Fruit fly (Drosophila melanogaster) whole organism, embryonic: ENCODE results near the gene CG5390.
A peak's percentile ranks its signal among the peaks of the same experiment; 100 is the strongest.

Experiments used
- ATbp ChIP-seq: fragments of 200-800 bp; sonication (Bioruptor generic); optimal IDR thresholded peaks from 2 replicates; lab custom pipeline; 2017; ENCODE audit warnings: missing biosample characterization, mild to moderate bottlenecking, missing genetic modification characterization, missing genetic modification reagents
- CG11247 ChIP-seq: fragments of 200-800 bp; sonication (Bioruptor generic); IDR thresholded peaks from 2 replicates; pipeline ENCODE4 v1.3.6; 2022; ENCODE audit warnings: missing biosample characterization, missing genetic modification characterization
- CG11560 ChIP-seq: fragments of 200-800 bp; sonication (Bioruptor generic); IDR thresholded peaks from 3 replicates; pipeline ENCODE4 v1.3.6; 2022; ENCODE audit warnings: missing biosample characterization, missing genetic modification characterization
- CG12659 ChIP-seq: fragments of 200-800 bp; sonication (Bioruptor generic); optimal IDR thresholded peaks from 3 replicates; lab custom pipeline; 2017; ENCODE audit warnings: mild to moderate bottlenecking, missing biosample characterization, missing genetic modification reagents, missing genetic modification characterization
- CG12744 ChIP-seq: fragments of 200-800 bp; sonication (Bioruptor generic); optimal IDR thresholded peaks from 2 replicates; lab custom pipeline; 2016; ENCODE audit warnings: missing biosample characterization, missing genetic modification characterization
- CG14014 ChIP-seq: fragments of 200-800 bp; sonication (Bioruptor generic); IDR thresholded peaks from 2 replicates; pipeline ENCODE4 v1.3.6; 2022; ENCODE audit warnings: missing biosample characterization, missing genetic modification characterization
- CG15696 ChIP-seq: fragments of 200-800 bp; sonication (Bioruptor generic); optimal IDR thresholded peaks from 2 replicates; lab custom pipeline; 2019; ENCODE audit warnings: missing biosample characterization, mild to moderate bottlenecking, missing genetic modification characterization, moderate library complexity
- CG17568 ChIP-seq: fragments of 200-800 bp; sonication (Bioruptor generic); optimal IDR thresholded peaks from 2 replicates; lab custom pipeline; 2018; ENCODE audit warnings: missing biosample characterization, mild to moderate bottlenecking, missing genetic modification characterization, moderate library complexity
- CG1792 ChIP-seq: fragments of 200-800 bp; sonication (Bioruptor generic); optimal IDR thresholded peaks from 2 replicates; lab custom pipeline; 2016; ENCODE audit warnings: missing biosample characterization, missing genetic modification characterization
- CG18599 ChIP-seq: fragments of 200-800 bp; sonication (Bioruptor generic); optimal IDR thresholded peaks from 3 replicates; lab custom pipeline; 2017; ENCODE audit warnings: missing biosample characterization, missing genetic modification characterization, mild to moderate bottlenecking, moderate library complexity, missing genetic modification reagents
- CG2116 ChIP-seq: fragments of 200-800 bp; sonication (Bioruptor generic); optimal IDR thresholded peaks from 3 replicates; lab custom pipeline; 2018; ENCODE audit warnings: missing biosample characterization, mild to moderate bottlenecking, missing genetic modification characterization
- CG32532 ChIP-seq: fragments of 200-800 bp; sonication (Bioruptor generic); IDR thresholded peaks from 2 replicates; pipeline ENCODE4 v1.3.6; 2022; ENCODE audit warnings: missing biosample characterization, missing genetic modification characterization
- CG3838 ChIP-seq: fragments of 200-800 bp; sonication (Bioruptor generic); optimal IDR thresholded peaks from 3 replicates; lab custom pipeline; 2016; ENCODE audit warnings: missing biosample characterization, missing genetic modification characterization
- CG4282 ChIP-seq: fragments of 200-800 bp; sonication (Bioruptor generic); optimal IDR thresholded peaks from 2 replicates; lab custom pipeline; 2016; ENCODE audit warnings: missing biosample characterization, missing genetic modification characterization
- CG4730 ChIP-seq: fragments of 200-800 bp; sonication (Bioruptor generic); IDR thresholded peaks from 2 replicates; pipeline ENCODE4 v1.3.6; 2022; ENCODE audit warnings: missing biosample characterization, missing genetic modification characterization
- CG6272 ChIP-seq: fragments of 200-800 bp; sonication (Bioruptor generic); IDR thresholded peaks from 2 replicates; pipeline ENCODE4 v1.3.6; 2022; ENCODE audit warnings: missing biosample characterization, missing genetic modification characterization
- CG6689 ChIP-seq: fragments of 200-800 bp; sonication (Bioruptor generic); IDR thresholded peaks from 2 replicates; pipeline ENCODE4 v1.3.6; 2022; ENCODE audit warnings: missing biosample characterization, missing genetic modification characterization
- CG6765 ChIP-seq: fragments of 200-800 bp; sonication (Bioruptor generic); optimal IDR thresholded peaks from 3 replicates; lab custom pipeline; 2017; ENCODE audit warnings: missing biosample characterization, mild to moderate bottlenecking, missing genetic modification characterization
- CG8924 ChIP-seq: fragments of 200-800 bp; optimal IDR thresholded peaks from 3 replicates; lab custom pipeline; 2019; ENCODE audit warnings: missing biosample characterization, mild to moderate bottlenecking, missing genetic modification characterization, moderate library complexity
- CG9876 ChIP-seq: fragments of 200-800 bp; sonication (Bioruptor generic); optimal IDR thresholded peaks from 2 replicates; lab custom pipeline; 2016; ENCODE audit warnings: missing biosample characterization, missing genetic modification characterization
- CTCF ChIP-seq: fragments of 200-800 bp; sonication (Bioruptor generic); optimal IDR thresholded peaks from 2 replicates; lab custom pipeline; 2017; ENCODE audit warnings: missing biosample characterization, mild to moderate bottlenecking, missing genetic modification characterization, moderate library complexity
- Dbx ChIP-seq: fragments of 200-800 bp; sonication (Bioruptor generic); IDR thresholded peaks from 3 replicates; pipeline ENCODE4 v1.3.6; 2022; ENCODE audit warnings: missing biosample characterization, missing genetic modification characterization
- Ets65A ChIP-seq: fragments of 200-800 bp; sonication (Bioruptor generic); peaks from one replicate; lab custom pipeline; 2016; ENCODE audit warnings: missing biosample characterization, missing genetic modification characterization
- HmgD ChIP-seq: fragments of 200-800 bp; sonication (Bioruptor generic); optimal IDR thresholded peaks from 3 replicates; lab custom pipeline; 2016; ENCODE audit warnings: missing biosample characterization, missing genetic modification characterization
- Hmr ChIP-seq: fragments of 200-800 bp; sonication (Bioruptor generic); optimal IDR thresholded peaks from 3 replicates; lab custom pipeline; 2017; ENCODE audit warnings: mild to moderate bottlenecking, missing biosample characterization, missing genetic modification reagents, missing genetic modification characterization
- Hsf ChIP-seq: fragments of 200-800 bp; sonication (Bioruptor generic); optimal IDR thresholded peaks from 3 replicates; lab custom pipeline; 2016; ENCODE audit warnings: missing biosample characterization, missing genetic modification characterization
- Med ChIP-seq: fragments of 200-800 bp; sonication (Bioruptor generic); peaks from one replicate; lab custom pipeline; 2016; ENCODE audit warnings: missing biosample characterization, missing genetic modification characterization, mild to moderate bottlenecking, inconsistent platforms, moderate library complexity
- Myb ChIP-seq: fragments of 200-800 bp; sonication (Bioruptor generic); optimal IDR thresholded peaks from 2 replicates; lab custom pipeline; 2016; ENCODE audit warnings: missing biosample characterization, missing genetic modification characterization
- NfI ChIP-seq: fragments of 200-800 bp; sonication (Bioruptor generic); optimal IDR thresholded peaks from 3 replicates; lab custom pipeline; 2018; ENCODE audit warnings: missing biosample characterization, mild to moderate bottlenecking, missing genetic modification characterization, moderate library complexity
- Six4 ChIP-seq: fragments of 200-800 bp; sonication (Bioruptor generic); optimal IDR thresholded peaks from 2 replicates; lab custom pipeline; 2016; ENCODE audit warnings: missing biosample characterization, missing genetic modification characterization
- ase ChIP-seq: fragments of 200-800 bp; sonication (Bioruptor generic); IDR thresholded peaks from 3 replicates; pipeline ENCODE4 v1.3.6; 2022; ENCODE audit warnings: missing biosample characterization, missing genetic modification characterization
- ems ChIP-seq: fragments of 200-800 bp; sonication (Bioruptor generic); optimal IDR thresholded peaks from 3 replicates; lab custom pipeline; 2016; ENCODE audit warnings: missing biosample characterization, missing genetic modification characterization
- hbn ChIP-seq: fragments of 200-800 bp; sonication (Bioruptor generic); IDR thresholded peaks from 2 replicates; pipeline ENCODE4 v1.3.6; 2022; ENCODE audit warnings: missing biosample characterization, missing genetic modification characterization; ENCODE audit not compliant: partially characterized antibody
- insv ChIP-seq, 2 experiments: fragments of 200-800 bp; sonication (Bioruptor generic); optimal IDR thresholded peaks; 3 replicates each; lab custom pipeline; 2016 to 2018; ENCODE audit warnings: missing biosample characterization in 2 of 2, missing genetic modification characterization in 2 of 2
- knrl ChIP-seq: fragments of 200-800 bp; sonication (Bioruptor generic); IDR thresholded peaks from 3 replicates; pipeline ENCODE4 v1.3.6; 2022; ENCODE audit warnings: missing biosample characterization, missing genetic modification characterization; ENCODE audit not compliant: partially characterized antibody
- mirr ChIP-seq: fragments of 200-800 bp; sonication (Bioruptor generic); optimal IDR thresholded peaks from 3 replicates; lab custom pipeline; 2018; ENCODE audit warnings: missing biosample characterization, mild to moderate bottlenecking, missing genetic modification characterization
- odd ChIP-seq: fragments of 200-800 bp; sonication (Bioruptor generic); optimal IDR thresholded peaks from 2 replicates; lab custom pipeline; 2017; ENCODE audit warnings: missing biosample characterization, mild to moderate bottlenecking, missing genetic modification characterization
- onecut ChIP-seq: fragments of 200-800 bp; sonication (Bioruptor generic); IDR thresholded peaks from 2 replicates; pipeline ENCODE4 v1.3.6; 2022; ENCODE audit warnings: missing biosample characterization, missing genetic modification characterization
- p53 ChIP-seq: fragments of 200-800 bp; sonication (Bioruptor generic); optimal IDR thresholded peaks from 2 replicates; lab custom pipeline; 2016; ENCODE audit warnings: missing biosample characterization, missing genetic modification characterization
- pros ChIP-seq: fragments of 200-800 bp; sonication (Bioruptor generic); optimal IDR thresholded peaks from 3 replicates; lab custom pipeline; 2019; ENCODE audit warnings: missing biosample characterization, mild to moderate bottlenecking, missing genetic modification characterization, moderate library complexity
- row ChIP-seq: fragments of 200-800 bp; sonication (Bioruptor generic); IDR thresholded peaks from 3 replicates; pipeline ENCODE4 v1.3.6; 2022; ENCODE audit warnings: missing biosample characterization, missing genetic modification characterization
- sd ChIP-seq: fragments of 200-800 bp; sonication (Bioruptor generic); optimal IDR thresholded peaks from 3 replicates; lab custom pipeline; 2018; ENCODE audit warnings: missing biosample characterization, mild to moderate bottlenecking, missing genetic modification characterization, moderate library complexity
- shn ChIP-seq: fragments of 200-800 bp; sonication (Bioruptor generic); optimal IDR thresholded peaks from 3 replicates; lab custom pipeline; 2016; ENCODE audit warnings: missing biosample characterization, missing genetic modification characterization
- sna ChIP-seq: fragments of 200-800 bp; sonication (Bioruptor generic); IDR thresholded peaks from 2 replicates; pipeline ENCODE4 v1.3.6; 2022; ENCODE audit warnings: missing biosample characterization, missing genetic modification characterization; ENCODE audit not compliant: partially characterized antibody
- sr ChIP-seq: fragments of 200-800 bp; sonication (Bioruptor generic); IDR thresholded peaks from 3 replicates; pipeline ENCODE4 v1.3.6; 2022; ENCODE audit warnings: missing biosample characterization, missing genetic modification characterization
- stc ChIP-seq: fragments of 200-800 bp; sonication (Bioruptor generic); IDR thresholded peaks from 2 replicates; pipeline ENCODE4 v1.3.6; 2022; ENCODE audit warnings: missing biosample characterization, missing genetic modification characterization
- trem ChIP-seq: fragments of 200-800 bp; optimal IDR thresholded peaks from 3 replicates; lab custom pipeline; 2019; ENCODE audit warnings: missing biosample characterization, mild to moderate bottlenecking, missing genetic modification characterization, moderate library complexity
- zen2 ChIP-seq: fragments of 200-800 bp; sonication (Bioruptor generic); IDR thresholded peaks from 3 replicates; pipeline ENCODE4 v1.3.6; 2022; ENCODE audit warnings: missing biosample characterization, missing genetic modification characterization; ENCODE audit not compliant: partially characterized antibody

CG5390 gene

dm6 chr2L:10310614-10311382 lies 4.4 kb upstream of the CG5390 start, which contains the start of gene Cdk5alpha (continued):
- TF ChIP-seq ATbp (GFP tag; lab: Kevin White, UChicago) (no peak), CG3838 (GFP tag; lab: Kevin White, UChicago) (no peak), Hmr (GFP tag; lab: Kevin White, UChicago) (no peak), NfI (no peak), sna (GFP tag; lab: Robert Waterston, UW) (no peak), CG9876 (GFP tag; lab: Kevin White, UChicago) (no peak), onecut (GFP tag; lab: Robert Waterston, UW) (peak; percentile 92), CG12659 (GFP tag; lab: Kevin White, UChicago) (no peak), CG11247 (GFP tag; lab: Robert Waterston, UW) (no peak), CG4282 (GFP tag; lab: Kevin White, UChicago) (no peak), stc (GFP tag; lab: Robert Waterston, UW) (no peak), CG14014 (GFP tag; lab: Robert Waterston, UW) (no peak), CG32532 (GFP tag; lab: Robert Waterston, UW) (no peak), CG15696 (tag; lab: Kevin White, UChicago) (no peak), Dbx (no peak), Hsf (GFP tag; lab: Kevin White, UChicago) (no peak), row (GFP tag; lab: Robert Waterston, UW) (no peak), sr (no peak), shn (GFP tag; lab: Kevin White, UChicago) (no peak), CG1792 (GFP tag; lab: Kevin White, UChicago) (no peak), ems (peak; percentile 17), odd (GFP tag; lab: Kevin White, UChicago) (no peak), CG6272 (GFP tag; lab: Robert Waterston, UW) (no peak), hbn (GFP tag; lab: Robert Waterston, UW) (no peak), CG11560 (tag; lab: Robert Waterston, UW) (no peak), CG4730 (GFP tag; lab: Robert Waterston, UW) (no peak), sd (no peak), CG6689 (GFP tag; lab: Robert Waterston, UW) (no peak), CG6765 (GFP tag; lab: Kevin White, UChicago) (no peak), CG8924 (tag; lab: Kevin White, UChicago) (no peak), CG2116 (GFP tag; lab: Kevin White, UChicago) (peak; percentile 18), CG18599 (GFP tag; lab: Kevin White, UChicago) (no peak), zen2 (GFP tag; lab: Robert Waterston, UW) (no peak), Ets65A (GFP tag; lab: Kevin White, UChicago) (peak; percentile 79), CG12744 (no peak), mirr (GFP tag; lab: Kevin White, UChicago) (no peak), CG17568 (GFP tag; lab: Kevin White, UChicago) (no peak), Med (GFP tag; lab: Kevin White, UChicago) (peak; percentile 79), Myb (GFP tag; lab: Kevin White, UChicago) (peak; percentile 41), Six4 (GFP tag; lab: Kevin White, UChicago) (no peak), trem (tag; lab: Kevin White, UChicago) (peak; percentile 31), knrl (GFP tag; lab: Robert Waterston, UW) (no peak), CTCF (GFP tag; lab: Kevin White, UChicago) (no peak), ase (GFP tag; lab: Robert Waterston, UW) (no peak), HmgD (GFP tag; lab: Kevin White, UChicago) (no peak), insv (GFP tag; optimal IDR thresholded peaks at IDR 0.05; lab: Kevin White, UChicago) (no peak), pros (GFP tag; lab: Kevin White, UChicago) (no peak), p53 (GFP tag; lab: Kevin White, UChicago) (no peak)
